Worm (Caenorhabditis elegans) whole organism, late embryonic: ENCODE measurements around the gene srh-116.

Experiments used
- C38D4.7 ChIP-seq: fragments of 200-800 bp; sonication (Bioruptor generic); optimal IDR thresholded peaks from 2 replicates; lab custom pipeline; 2018; ENCODE audit warnings: mild to moderate bottlenecking, missing genetic modification characterization, moderate library complexity, missing compliant biosample characterization
- K02D7.2 ChIP-seq: sonication (generic microtip); optimal IDR thresholded peaks from 2 replicates; lab custom pipeline; 2017; ENCODE audit warnings: mild to moderate bottlenecking, missing genetic modification characterization, missing compliant biosample characterization
- K09A11.1 ChIP-seq: sonication (generic microtip); optimal IDR thresholded peaks from 2 replicates; lab custom pipeline; 2017; ENCODE audit warnings: antibody characterized with exemption, mild to moderate bottlenecking, missing genetic modification characterization, missing compliant biosample characterization; ENCODE audit not compliant: insufficient read depth
- T23F11.4 ChIP-seq: fragments of 200-800 bp; sonication (Bioruptor generic); optimal IDR thresholded peaks from 2 replicates; lab custom pipeline; 2018; ENCODE audit warnings: mild to moderate bottlenecking, missing genetic modification characterization, missing compliant biosample characterization
- Y22D7AL.16 ChIP-seq: sonication (generic microtip); optimal IDR thresholded peaks from 2 replicates; lab custom pipeline; 2016; ENCODE audit warnings: missing genetic modification characterization, missing compliant biosample characterization
- ama-1 ChIP-seq: fragments of 150-350 bp; optimal IDR thresholded peaks from 2 replicates; lab custom pipeline; 2014
- ceh-14 ChIP-seq: sonication (generic microtip); optimal IDR thresholded peaks from 2 replicates; lab custom pipeline; 2016; ENCODE audit warnings: missing genotype, missing genetic modification characterization, missing compliant biosample characterization
- ceh-18 ChIP-seq: sonication (generic microtip); optimal IDR thresholded peaks from 2 replicates; lab custom pipeline; 2016; ENCODE audit warnings: missing genetic modification characterization, missing compliant biosample characterization
- ceh-22 ChIP-seq: sonication (generic microtip); optimal IDR thresholded peaks from 2 replicates; lab custom pipeline; 2017; ENCODE audit warnings: missing biosample characterization, missing genetic modification characterization
- ceh-30 ChIP-seq: fragments of 150-350 bp; optimal IDR thresholded peaks from 2 replicates; lab custom pipeline; 2014; ENCODE audit warnings: missing biosample characterization, missing genetic modification characterization
- ceh-45 ChIP-seq: fragments of 200-800 bp; sonication (Bioruptor generic); IDR thresholded peaks from 2 replicates; pipeline ENCODE4 v1.3.6; 2022; ENCODE audit warnings: missing genetic modification reagents, missing genetic modification characterization, missing compliant biosample characterization
- ceh-6 ChIP-seq: fragments of 200-800 bp; sonication (Bioruptor generic); optimal IDR thresholded peaks from 2 replicates; lab custom pipeline; 2018; ENCODE audit warnings: mild to moderate bottlenecking, missing genetic modification characterization, missing compliant biosample characterization
- ceh-9 ChIP-seq: sonication (generic microtip); optimal IDR thresholded peaks from 2 replicates; lab custom pipeline; 2016; ENCODE audit warnings: mild to moderate bottlenecking, missing genetic modification characterization, inconsistent platforms, missing compliant biosample characterization
- che-1 ChIP-seq: sonication (generic microtip); optimal IDR thresholded peaks from 2 replicates; lab custom pipeline; 2016; ENCODE audit warnings: mild to moderate bottlenecking, missing genetic modification characterization, missing compliant biosample characterization
- elt-4 ChIP-seq: sonication (generic microtip); optimal IDR thresholded peaks from 2 replicates; lab custom pipeline; 2016; ENCODE audit warnings: missing genetic modification characterization, missing compliant biosample characterization
- ets-4 ChIP-seq: sonication (generic microtip); optimal IDR thresholded peaks from 2 replicates; lab custom pipeline; 2016; ENCODE audit warnings: missing genetic modification characterization, missing compliant biosample characterization
- fax-1 ChIP-seq: sonication (generic microtip); optimal IDR thresholded peaks from 2 replicates; lab custom pipeline; 2016; ENCODE audit warnings: missing genotype, missing genetic modification characterization, missing compliant biosample characterization
- fkh-6 ChIP-seq: sonication (generic microtip); optimal IDR thresholded peaks from 2 replicates; lab custom pipeline; 2016; ENCODE audit warnings: missing genetic modification characterization, missing compliant biosample characterization
- gmeb-2 ChIP-seq: sonication (generic microtip); optimal IDR thresholded peaks from 2 replicates; lab custom pipeline; 2016; ENCODE audit warnings: missing genetic modification characterization, inconsistent platforms, missing compliant biosample characterization
- hlh-13 ChIP-seq: fragments of 200-800 bp; sonication (Bioruptor generic); optimal IDR thresholded peaks from 2 replicates; lab custom pipeline; 2018; ENCODE audit warnings: mild to moderate bottlenecking, missing genetic modification characterization, missing compliant biosample characterization
- hlh-30 ChIP-seq: sonication (generic microtip); optimal IDR thresholded peaks from 2 replicates; lab custom pipeline; 2017; ENCODE audit warnings: antibody characterized with exemption, missing genetic modification characterization, missing compliant biosample characterization; ENCODE audit not compliant: insufficient read depth
- hlh-6 ChIP-seq: sonication (generic microtip); optimal IDR thresholded peaks from 2 replicates; lab custom pipeline; 2016; ENCODE audit warnings: missing genotype, missing genetic modification characterization, missing compliant biosample characterization
- nfya-1 ChIP-seq: sonication (generic microtip); optimal IDR thresholded peaks from 2 replicates; lab custom pipeline; 2017; ENCODE audit warnings: missing genetic modification characterization, mild to moderate bottlenecking, missing compliant biosample characterization, antibody characterized with exemption, moderate library complexity
- npax-4 ChIP-seq: sonication (generic microtip); optimal IDR thresholded peaks from 2 replicates; lab custom pipeline; 2016; ENCODE audit warnings: missing genetic modification characterization, missing compliant biosample characterization
- odd-2 ChIP-seq: sonication (generic microtip); optimal IDR thresholded peaks from 2 replicates; lab custom pipeline; 2017; ENCODE audit warnings: antibody characterized with exemption, mild to moderate bottlenecking, missing genetic modification characterization, missing compliant biosample characterization
- pag-3 ChIP-seq: sonication (generic microtip); optimal IDR thresholded peaks from 2 replicates; lab custom pipeline; 2016; ENCODE audit warnings: missing compliant biosample characterization, missing genetic modification characterization, borderline replicate concordance
- pat-9 ChIP-seq: fragments of 200-800 bp; sonication (Bioruptor generic); optimal IDR thresholded peaks from 2 replicates; lab custom pipeline; 2018; ENCODE audit warnings: mild to moderate bottlenecking, missing genetic modification characterization, moderate library complexity, missing compliant biosample characterization
- pha-2 ChIP-seq: sonication (generic microtip); optimal IDR thresholded peaks from 2 replicates; lab custom pipeline; 2017; ENCODE audit warnings: mild to moderate bottlenecking, missing genetic modification characterization, missing compliant biosample characterization
- pqm-1 ChIP-seq: sonication (generic microtip); optimal IDR thresholded peaks from 2 replicates; lab custom pipeline; 2016; ENCODE audit warnings: missing genetic modification characterization, missing compliant biosample characterization
- pros-1 ChIP-seq: fragments of 150-350 bp; optimal IDR thresholded peaks from 2 replicates; lab custom pipeline; 2014; ENCODE audit warnings: missing biosample characterization, missing genetic modification reagents, missing genetic modification characterization
- ref-2 ChIP-seq: sonication (generic microtip); optimal IDR thresholded peaks from 2 replicates; lab custom pipeline; 2016; ENCODE audit warnings: missing genetic modification characterization, missing compliant biosample characterization
- rnt-1 ChIP-seq: sonication (generic microtip); optimal IDR thresholded peaks from 2 replicates; lab custom pipeline; 2016; ENCODE audit warnings: missing genetic modification characterization, missing compliant biosample characterization
- sox-2 ChIP-seq: fragments of 200-800 bp; sonication (Bioruptor generic); IDR thresholded peaks from 2 replicates; pipeline ENCODE4 v1.3.6; 2022; ENCODE audit warnings: missing genetic modification reagents, missing genetic modification characterization, missing compliant biosample characterization
- sox-4 ChIP-seq: sonication (generic microtip); optimal IDR thresholded peaks from 2 replicates; lab custom pipeline; 2017; ENCODE audit warnings: mild to moderate bottlenecking, missing genetic modification characterization, inconsistent platforms, missing compliant biosample characterization
- syd-9 ChIP-seq: sonication (generic microtip); optimal IDR thresholded peaks from 2 replicates; lab custom pipeline; 2016; ENCODE audit warnings: mild to moderate bottlenecking, missing genetic modification characterization, moderate library complexity, missing compliant biosample characterization
- tbx-2 ChIP-seq: sonication (generic microtip); optimal IDR thresholded peaks from 2 replicates; lab custom pipeline; 2016; ENCODE audit warnings: missing genetic modification characterization, missing compliant biosample characterization
- ttx-3 ChIP-seq: sonication (generic microtip); optimal IDR thresholded peaks from 2 replicates; lab custom pipeline; 2016; ENCODE audit warnings: missing genetic modification reagents, missing genetic modification characterization, missing compliant biosample characterization
- unc-3 ChIP-seq, 2 experiments: fragments of 200-800 bp in 1 of 2; sonication (Bioruptor generic) in 1 of 2; sonication (generic microtip) in 1 of 2; conservative IDR thresholded peaks in 1 of 2; optimal IDR thresholded peaks in 1 of 2; 2 replicates each; pipeline versions ENCODE4 v1.3.6 to Lab custom; 2016 to 2022; ENCODE audit warnings: missing compliant biosample characterization in 2 of 2, missing genetic modification characterization in 2 of 2, missing genetic modification reagents in 1 of 2
- unc-42 ChIP-seq: sonication (generic microtip); optimal IDR thresholded peaks from 2 replicates; lab custom pipeline; 2016; ENCODE audit warnings: missing genotype, missing genetic modification characterization, missing compliant biosample characterization
- zip-5 ChIP-seq: sonication (generic microtip); optimal IDR thresholded peaks from 2 replicates; lab custom pipeline; 2016; ENCODE audit warnings: missing genetic modification characterization, missing compliant biosample characterization

The srh-116 gene

ce11 chrV:17240579-17241277 lies 14.2 kb downstream of the srh-116 start:
- TF ChIP-seq syd-9 (tag; lab: Kevin White, UChicago) (no peak), sox-2 (GFP tag; lab: Robert Waterston, UW) (no peak), ama-1 (lab: Kevin White, UChicago) (no peak), ref-2 (no peak), elt-4 (tag; lab: Kevin White, UChicago) (no peak), T23F11.4 (no peak), ttx-3 (tag; lab: Kevin White, UChicago) (no peak), unc-3 (GFP tag; conservative IDR thresholded peaks at IDR 0.05; lab: Robert Waterston, UW) (no peak), unc-3 (tag; optimal IDR thresholded peaks at IDR 0.05; lab: Kevin White, UChicago) (no peak), odd-2 (tag; lab: Kevin White, UChicago) (no peak), Y22D7AL.16 (no peak), zip-5 (no peak), K02D7.2 (tag; lab: Kevin White, UChicago) (no peak), hlh-30 (tag; lab: Kevin White, UChicago) (no peak), ets-4 (no peak), pros-1 (tag; lab: Kevin White, UChicago) (no peak), hlh-13 (GFP tag; lab: Kevin White, UChicago) (no peak), ceh-30 (tag; lab: Kevin White, UChicago) (no peak), ceh-14 (tag; lab: Kevin White, UChicago) (no peak), sox-4 (no peak), pha-2 (tag; lab: Kevin White, UChicago) (no peak)

ce11 chrV:17238799-17239198 lies 16.1 kb downstream of the srh-116 start, which contains the start of gene T19C9.8:
Gene T19C9.8, plus strand, starts transcription at chrV:17239097.
- TF ChIP-seq ceh-18 (tag; lab: Kevin White, UChicago) (no peak), T23F11.4 (no peak), pros-1 (tag; lab: Kevin White, UChicago) (no peak), nfya-1 (tag; lab: Kevin White, UChicago) (no peak), C38D4.7 (GFP tag; lab: Kevin White, UChicago) (no peak), che-1 (tag; lab: Kevin White, UChicago) (no peak), gmeb-2 (tag; lab: Kevin White, UChicago) (no peak), rnt-1 (tag; lab: Kevin White, UChicago) (no peak), sox-2 (GFP tag; lab: Robert Waterston, UW) (no peak), tbx-2 (tag; lab: Kevin White, UChicago) (no peak), Y22D7AL.16 (no peak), unc-42 (tag; lab: Kevin White, UChicago) (no peak), ceh-45 (GFP tag; lab: Robert Waterston, UW) (no peak), npax-4 (tag; lab: Kevin White, UChicago) (no peak), hlh-6 (tag; lab: Kevin White, UChicago) (no peak), pag-3 (tag; lab: Kevin White, UChicago) (no peak), hlh-13 (GFP tag; lab: Kevin White, UChicago) (no peak)

- TF ChIP-seq ceh-6 (GFP tag; lab: Kevin White, UChicago) = no peak
- no peak for TF ChIP-seq hlh-13 (GFP tag; lab: Kevin White, UChicago)
- no peak for TF ChIP-seq fax-1
- no peak for TF ChIP-seq fkh-6 (tag; lab: Kevin White, UChicago)
- TF ChIP-seq elt-4 (tag; lab: Kevin White, UChicago) = no peak
- TF ChIP-seq pqm-1 (tag; lab: Kevin White, UChicago) = no peak
- TF ChIP-seq pros-1 (tag; lab: Kevin White, UChicago) = no peak
- no peak for TF ChIP-seq K09A11.1 (tag; lab: Kevin White, UChicago)
- TF ChIP-seq K02D7.2 (tag; lab: Kevin White, UChicago) = no peak
- no peak for TF ChIP-seq zip-5
- no peak for TF ChIP-seq ceh-22 (tag; lab: Kevin White, UChicago)
- no peak for TF ChIP-seq pha-2 (tag; lab: Kevin White, UChicago)
- TF ChIP-seq pat-9 (tag; lab: Kevin White, UChicago) = no peak
- TF ChIP-seq unc-42 (tag; lab: Kevin White, UChicago) = no peak
- TF ChIP-seq rnt-1 (tag; lab: Kevin White, UChicago) = no peak
- TF ChIP-seq ceh-9 (tag; lab: Kevin White, UChicago) = no peak
Measured at ce11 chrV:17236345-17236744, 18.6 kb downstream of the srh-116 start, which contains the start of gene T19C9.10. Gene T19C9.10, plus strand, starts transcription at chrV:17236592.
